Worm (Caenorhabditis elegans): ENCODE measurements around the gene sprr-1.
A peak's percentile ranks its signal among the peaks of the same experiment; 100 is the strongest.

The sprr-1 gene

ce11 chrX:15492759-15493158 lies 26.7 kb downstream of the sprr-1 start (continued):
- TF ChIP-seq hlh-17 (GFP tag; optimal IDR thresholded peaks at IDR 0.05; ENCODE audit: borderline replicate concordance) = no peak
- TF ChIP-seq efl-1 (optimal IDR thresholded peaks at IDR 0.05) = peak; percentile 59 to 65
- peak; percentile 44 to 90 for TF ChIP-seq efl-1 (GFP tag; optimal IDR thresholded peaks at IDR 0.05 in 1 of 2)
- TF ChIP-seq unc-30 (tag; optimal IDR thresholded peaks at IDR 0.05) = no peak
- peak; percentile 76 for TF ChIP-seq nhr-20 (tag; optimal IDR thresholded peaks at IDR 0.05)
- no peak for TF ChIP-seq lin-13 (GFP tag; optimal IDR thresholded peaks at IDR 0.05)
- TF ChIP-seq mef-2 (tag; optimal IDR thresholded peaks at IDR 0.05) = no peak
- TF ChIP-seq ets-5 (GFP tag; IDR thresholded peaks at IDR 0.05) = no peak
- TF ChIP-seq elt-2 (tag; optimal IDR thresholded peaks at IDR 0.05) = peak; percentile 34
- TF ChIP-seq snu-23 (GFP tag; optimal IDR thresholded peaks at IDR 0.05) = peak; percentile 81
- peak; percentile 56 for TF ChIP-seq egl-13 (tag; optimal IDR thresholded peaks at IDR 0.05)
- no peak for TF ChIP-seq hpl-2 (GFP tag; optimal IDR thresholded peaks at IDR 0.05)
- peak; percentile 84 for TF ChIP-seq nhr-71 (tag; optimal IDR thresholded peaks at IDR 0.05)
- TF ChIP-seq hlh-4 (tag; optimal IDR thresholded peaks at IDR 0.05) = no peak
- peak; percentile 71 for TF ChIP-seq fkh-8 (tag; optimal IDR thresholded peaks at IDR 0.05)
- no peak for TF ChIP-seq vab-15 (tag; optimal IDR thresholded peaks at IDR 0.05)
- peak; percentile 76 for TF ChIP-seq mep-1 (tag; optimal IDR thresholded peaks at IDR 0.05)
- peak; percentile 74 for TF ChIP-seq tbx-2 (tag; optimal IDR thresholded peaks at IDR 0.05)
- no peak for TF ChIP-seq ceh-90 (tag; optimal IDR thresholded peaks at IDR 0.05)
- TF ChIP-seq unc-98 (GFP tag; IDR thresholded peaks at IDR 0.05) = no peak
- no peak for TF ChIP-seq Y116A8C.19 (tag; optimal IDR thresholded peaks at IDR 0.05; ENCODE audit: borderline replicate concordance)
- no peak for TF ChIP-seq C34B4.2 (tag; optimal IDR thresholded peaks at IDR 0.05)
- no peak for TF ChIP-seq unc-62 (GFP tag; optimal IDR thresholded peaks at IDR 0.05)
- TF ChIP-seq ztf-11 (tag; optimal IDR thresholded peaks at IDR 0.05) = peak in 1 of 2 experiments; percentile 30
- TF ChIP-seq lin-39 (tag; optimal IDR thresholded peaks at IDR 0.05) = peak; percentile 46
- peak; percentile 57 for TF ChIP-seq snpc-4 (tag; optimal IDR thresholded peaks at IDR 0.05)
- TF ChIP-seq nhr-11 (tag; optimal IDR thresholded peaks at IDR 0.05) = no peak
- peak; percentile 13 for TF ChIP-seq nhr-77 (tag; optimal IDR thresholded peaks at IDR 0.05)
- TF ChIP-seq swsn-7 (tag; optimal IDR thresholded peaks at IDR 0.05) = peak; percentile 83
- TF ChIP-seq irx-1 (tag; optimal IDR thresholded peaks at IDR 0.05) = peak; percentile 55
- no peak for TF ChIP-seq ztf-4 (tag; optimal IDR thresholded peaks at IDR 0.05)
- TF ChIP-seq unc-130 (tag; optimal IDR thresholded peaks at IDR 0.05) = no peak
- TF ChIP-seq ces-1 (GFP tag; optimal IDR thresholded peaks at IDR 0.05) = no peak
- peak; percentile 74 for TF ChIP-seq nhr-90 (tag; optimal IDR thresholded peaks at IDR 0.05; ENCODE audit: poor library complexity)
- TF ChIP-seq ama-1 (optimal IDR thresholded peaks at IDR 0.05) = no peak
- TF ChIP-seq pag-3 (tag; optimal IDR thresholded peaks at IDR 0.05; ENCODE audit: borderline replicate concordance, insufficient read depth) = no peak
- peak in 1 of 6 experiments; percentile 14 for TF ChIP-seq elt-3 (tag; optimal IDR thresholded peaks at IDR 0.05)
- TF ChIP-seq pqm-1 (tag; optimal IDR thresholded peaks at IDR 0.05) = no peak
- TF ChIP-seq alr-1 (tag; optimal IDR thresholded peaks at IDR 0.05; ENCODE audit: borderline replicate concordance) = no peak
- peak; percentile 52 for TF ChIP-seq C16A3.4 (tag; optimal IDR thresholded peaks at IDR 0.05)
- no peak for TF ChIP-seq ceh-8 (GFP tag; optimal IDR thresholded peaks at IDR 0.05)
- TF ChIP-seq mdl-1 (tag; optimal IDR thresholded peaks at IDR 0.05) = peak in 1 of 2 experiments; percentile 54
- TF ChIP-seq unc-86 (tag; optimal IDR thresholded peaks at IDR 0.05) = peak; percentile 63
- TF ChIP-seq skn-1 (tag; optimal IDR thresholded peaks at IDR 0.05) = peak; percentile 76
- peak; percentile 76 for TF ChIP-seq dsc-1 (tag; optimal IDR thresholded peaks at IDR 0.05)
- TF ChIP-seq lin-15B (tag; optimal IDR thresholded peaks at IDR 0.05) = peak; percentile 53
- TF ChIP-seq mab-9 (GFP tag; IDR thresholded peaks at IDR 0.05) = no peak
- peak; percentile 49 to 78 for TF ChIP-seq lin-35 (GFP tag; optimal IDR thresholded peaks at IDR 0.05)
- TF ChIP-seq lsy-2 (tag; optimal IDR thresholded peaks at IDR 0.05) = peak; percentile 61 to 64
- TF ChIP-seq blmp-1 (tag; optimal IDR thresholded peaks at IDR 0.05) = peak; percentile 51
- peak; percentile 38 for TF ChIP-seq zip-4 (GFP tag; optimal IDR thresholded peaks at IDR 0.05)
- TF ChIP-seq isw-1 (GFP tag; IDR thresholded peaks at IDR 0.05) = peak; percentile 25

All from whole organism, L1 larva.